Fruit fly (Drosophila melanogaster) whole organism, embryonic: ENCODE measurements around the gene Mkk4.

Experiments used
- Bdp1 ChIP-seq: fragments of 200-800 bp; sonication (Bioruptor generic); optimal IDR thresholded peaks from 3 replicates; lab custom pipeline; 2016; ENCODE audit warnings: missing biosample characterization, missing genetic modification characterization
- CG10274 ChIP-seq: fragments of 200-800 bp; sonication (Bioruptor generic); optimal IDR thresholded peaks from 3 replicates; lab custom pipeline; 2017; ENCODE audit warnings: missing biosample characterization, mild to moderate bottlenecking, missing genetic modification characterization
- CG10543 ChIP-seq: fragments of 200-800 bp; sonication (Bioruptor generic); optimal IDR thresholded peaks from 3 replicates; lab custom pipeline; 2017; ENCODE audit warnings: missing biosample characterization, mild to moderate bottlenecking, missing genetic modification characterization, moderate library complexity
- CG10959 ChIP-seq: fragments of 200-800 bp; sonication (Bioruptor generic); IDR thresholded peaks from 2 replicates; pipeline ENCODE4 v1.3.6; 2022; ENCODE audit warnings: missing biosample characterization, missing genetic modification characterization
- CG11560 ChIP-seq: fragments of 200-800 bp; sonication (Bioruptor generic); IDR thresholded peaks from 3 replicates; pipeline ENCODE4 v1.3.6; 2022; ENCODE audit warnings: missing biosample characterization, missing genetic modification characterization
- CG16815 ChIP-seq: fragments of 200-800 bp; sonication (Bioruptor generic); optimal IDR thresholded peaks from 3 replicates; lab custom pipeline; 2017; ENCODE audit warnings: missing biosample characterization, mild to moderate bottlenecking, missing genetic modification characterization
- CG17361 ChIP-seq: fragments of 200-800 bp; sonication (Bioruptor generic); IDR thresholded peaks from 3 replicates; pipeline ENCODE4 v1.3.6; 2022; ENCODE audit warnings: missing biosample characterization, missing genetic modification characterization
- CG17612 ChIP-seq: fragments of 200-800 bp; sonication (Bioruptor generic); IDR thresholded peaks from 2 replicates; pipeline ENCODE4 v1.3.6; 2022; ENCODE audit warnings: missing biosample characterization, missing genetic modification characterization
- CG1792 ChIP-seq: fragments of 200-800 bp; sonication (Bioruptor generic); optimal IDR thresholded peaks from 2 replicates; lab custom pipeline; 2016; ENCODE audit warnings: missing biosample characterization, missing genetic modification characterization
- CG2120 ChIP-seq: fragments of 200-800 bp; sonication (Bioruptor generic); optimal IDR thresholded peaks from 3 replicates; lab custom pipeline; 2016; ENCODE audit warnings: missing biosample characterization, missing genetic modification characterization
- CG2199 ChIP-seq: fragments of 200-800 bp; sonication (Bioruptor generic); IDR thresholded peaks from 3 replicates; pipeline ENCODE4 v1.3.6; 2022; ENCODE audit warnings: missing biosample characterization, missing genetic modification characterization
- CG34422 ChIP-seq: fragments of 200-800 bp; sonication (Bioruptor generic); IDR thresholded peaks from 3 replicates; pipeline ENCODE4 v1.3.6; 2022; ENCODE audit warnings: missing biosample characterization, missing genetic modification characterization
- CG7372 ChIP-seq: fragments of 200-800 bp; sonication (Bioruptor generic); IDR thresholded peaks from 2 replicates; pipeline ENCODE4 v1.3.6; 2022; ENCODE audit warnings: missing biosample characterization, missing genetic modification characterization
- CG7786 ChIP-seq: fragments of 200-800 bp; sonication (Bioruptor generic); optimal IDR thresholded peaks from 2 replicates; lab custom pipeline; 2016; ENCODE audit warnings: missing biosample characterization, missing genetic modification characterization
- CG9817 ChIP-seq: fragments of 200-800 bp; sonication (Bioruptor generic); optimal IDR thresholded peaks from 2 replicates; lab custom pipeline; 2018; ENCODE audit warnings: missing biosample characterization, mild to moderate bottlenecking, missing genetic modification characterization, moderate library complexity
- D19A ChIP-seq: fragments of 200-800 bp; optimal IDR thresholded peaks from 3 replicates; lab custom pipeline; 2019; ENCODE audit warnings: missing biosample characterization, mild to moderate bottlenecking, missing genetic modification characterization, moderate library complexity
- Doc3 ChIP-seq: fragments of 200-800 bp; sonication (Bioruptor generic); IDR thresholded peaks from 3 replicates; pipeline ENCODE4 v1.3.6; 2022; ENCODE audit warnings: missing biosample characterization, missing genetic modification characterization; ENCODE audit not compliant: partially characterized antibody
- E2f1 ChIP-seq: fragments of 200-800 bp; sonication (Bioruptor generic); IDR thresholded peaks from 2 replicates; pipeline ENCODE4 v1.3.6; 2022; ENCODE audit warnings: missing biosample characterization, missing genetic modification characterization
- Gsc ChIP-seq: fragments of 200-800 bp; sonication (Bioruptor generic); IDR thresholded peaks from 2 replicates; pipeline ENCODE4 v1.3.6; 2022; ENCODE audit warnings: missing biosample characterization, missing genetic modification characterization
- H2.0 ChIP-seq: fragments of 200-800 bp; sonication (Bioruptor generic); IDR thresholded peaks from 2 replicates; pipeline ENCODE4 v1.3.6; 2022; ENCODE audit warnings: missing biosample characterization, missing genetic modification characterization
- HLH4C ChIP-seq: fragments of 200-800 bp; sonication (Bioruptor generic); IDR thresholded peaks from 3 replicates; pipeline ENCODE4 v1.3.6; 2022; ENCODE audit warnings: missing biosample characterization, missing genetic modification characterization; ENCODE audit not compliant: partially characterized antibody
- Pdp1 ChIP-seq, 2 experiments: fragments of 200-800 bp; sonication (Bioruptor generic); optimal IDR thresholded peaks; 3 replicates each; lab custom pipeline; 2016; ENCODE audit warnings: missing biosample characterization in 2 of 2, missing genetic modification characterization in 2 of 2, mild to moderate bottlenecking in 1 of 2, moderate library complexity in 1 of 2
- Ravus ChIP-seq: fragments of 200-800 bp; sonication (Bioruptor generic); IDR thresholded peaks from 2 replicates; pipeline ENCODE4 v1.3.6; 2022; ENCODE audit warnings: missing biosample characterization, missing genetic modification characterization
- TFAM ChIP-seq: fragments of 200-800 bp; sonication (Bioruptor generic); optimal IDR thresholded peaks from 2 replicates; lab custom pipeline; 2017; ENCODE audit warnings: missing biosample characterization, missing genetic modification characterization, inconsistent platforms
- ac ChIP-seq: fragments of 200-800 bp; sonication (Bioruptor generic); optimal IDR thresholded peaks from 3 replicates; lab custom pipeline; 2017; ENCODE audit warnings: missing biosample characterization, mild to moderate bottlenecking, missing genetic modification characterization
- amos ChIP-seq: fragments of 200-800 bp; sonication (Bioruptor generic); IDR thresholded peaks from 2 replicates; pipeline ENCODE4 v1.3.6; 2022; ENCODE audit warnings: missing biosample characterization, missing genetic modification characterization; ENCODE audit not compliant: partially characterized antibody
- az2 ChIP-seq: fragments of 200-800 bp; sonication (Bioruptor generic); optimal IDR thresholded peaks from 3 replicates; lab custom pipeline; 2016; ENCODE audit warnings: missing biosample characterization, missing genetic modification characterization
- br ChIP-seq: fragments of >200 bp; optimal IDR thresholded peaks from 2 replicates; lab custom pipeline; 2017
- btn ChIP-seq: fragments of 200-800 bp; sonication (Bioruptor generic); optimal IDR thresholded peaks from 2 replicates; lab custom pipeline; 2016; ENCODE audit warnings: missing biosample characterization, missing genetic modification characterization
- cg ChIP-seq: fragments of 200-800 bp; sonication (Bioruptor generic); optimal IDR thresholded peaks from 3 replicates; lab custom pipeline; 2019; ENCODE audit warnings: missing biosample characterization, mild to moderate bottlenecking, missing genetic modification characterization, moderate library complexity
- crc ChIP-seq: fragments of 200-800 bp; sonication (Bioruptor generic); optimal IDR thresholded peaks from 2 replicates; lab custom pipeline; 2016; ENCODE audit warnings: missing biosample characterization, missing genetic modification characterization
- crol ChIP-seq: fragments of 200-800 bp; sonication (Bioruptor generic); IDR thresholded peaks from 2 replicates; pipeline ENCODE4 v1.3.6; 2022; ENCODE audit warnings: missing biosample characterization, missing genetic modification characterization
- ems ChIP-seq: fragments of 200-800 bp; sonication (Bioruptor generic); optimal IDR thresholded peaks from 3 replicates; lab custom pipeline; 2016; ENCODE audit warnings: missing biosample characterization, missing genetic modification characterization
- eyg ChIP-seq: fragments of 200-800 bp; sonication (Bioruptor generic); optimal IDR thresholded peaks from 3 replicates; lab custom pipeline; 2016; ENCODE audit warnings: missing biosample characterization, missing genetic modification characterization
- fd102C ChIP-seq: fragments of 200-800 bp; sonication (Bioruptor generic); optimal IDR thresholded peaks from 2 replicates; lab custom pipeline; 2018; ENCODE audit warnings: missing biosample characterization, mild to moderate bottlenecking, missing genetic modification characterization, moderate library complexity
- hth ChIP-seq: fragments of >200 bp; optimal IDR thresholded peaks from 2 replicates; lab custom pipeline; 2017; ENCODE audit warnings: inconsistent platforms
- lbe ChIP-seq: fragments of 200-800 bp; sonication (Bioruptor generic); optimal IDR thresholded peaks from 2 replicates; lab custom pipeline; 2016; ENCODE audit warnings: missing biosample characterization, mild to moderate bottlenecking, missing genetic modification characterization
- maf-S ChIP-seq: fragments of 200-800 bp; sonication (Bioruptor generic); optimal IDR thresholded peaks from 2 replicates; lab custom pipeline; 2016; ENCODE audit warnings: missing biosample characterization, missing genetic modification characterization
- mam ChIP-seq: fragments of 200-800 bp; sonication (Bioruptor generic); optimal IDR thresholded peaks from 3 replicates; lab custom pipeline; 2016; ENCODE audit warnings: missing biosample characterization, missing genetic modification characterization
- mld ChIP-seq: fragments of 200-800 bp; sonication (Bioruptor generic); IDR thresholded peaks from 3 replicates; pipeline ENCODE4 v1.3.6; 2022; ENCODE audit warnings: missing biosample characterization, missing genetic modification characterization; ENCODE audit not compliant: partially characterized antibody
- nau ChIP-seq: fragments of 200-800 bp; sonication (Bioruptor generic); optimal IDR thresholded peaks from 3 replicates; lab custom pipeline; 2017; ENCODE audit warnings: missing biosample characterization, mild to moderate bottlenecking, missing genetic modification characterization, missing genetic modification reagents
- nmo ChIP-seq: fragments of 200-800 bp; sonication (Bioruptor generic); optimal IDR thresholded peaks from 2 replicates; lab custom pipeline; 2018; ENCODE audit warnings: missing biosample characterization, mild to moderate bottlenecking, missing genetic modification characterization, moderate library complexity
- otp ChIP-seq: fragments of 200-800 bp; sonication (Bioruptor generic); IDR thresholded peaks from 3 replicates; pipeline ENCODE4, ENCODE4 v1.3.6; 2022; ENCODE audit warnings: missing biosample characterization, missing genetic modification characterization
- rib ChIP-seq: fragments of 200-800 bp; sonication (Bioruptor generic); IDR thresholded peaks from 2 replicates; pipeline ENCODE4 v1.3.6; 2022; ENCODE audit warnings: missing biosample characterization, missing genetic modification characterization
- sima ChIP-seq: fragments of 200-800 bp; sonication (Bioruptor generic); optimal IDR thresholded peaks from 2 replicates; lab custom pipeline; 2016; ENCODE audit warnings: missing biosample characterization, missing genetic modification characterization
- sqz ChIP-seq: fragments of 200-800 bp; sonication (Bioruptor generic); optimal IDR thresholded peaks from 3 replicates; lab custom pipeline; 2018; ENCODE audit warnings: missing biosample characterization, mild to moderate bottlenecking, missing genetic modification characterization
- tap ChIP-seq: fragments of 200-800 bp; optimal IDR thresholded peaks from 3 replicates; lab custom pipeline; 2019; ENCODE audit warnings: missing biosample characterization, mild to moderate bottlenecking, missing genetic modification characterization, moderate library complexity
- tin ChIP-seq: fragments of 200-800 bp; sonication (Bioruptor generic); optimal IDR thresholded peaks from 3 replicates; lab custom pipeline; 2016; ENCODE audit warnings: missing biosample characterization, missing genetic modification characterization
- ttk ChIP-seq: fragments of 200-800 bp; sonication (Bioruptor generic); IDR thresholded peaks from 2 replicates; pipeline ENCODE4 v2.1.2; 2022; ENCODE audit warnings: missing biosample characterization, missing genetic modification characterization
- vvl ChIP-seq: fragments of 200-800 bp; sonication (Bioruptor generic); IDR thresholded peaks from 2 replicates; pipeline ENCODE4 v1.3.6; 2022; ENCODE audit warnings: missing biosample characterization, missing genetic modification characterization
- zfh2 ChIP-seq: fragments of 200-800 bp; sonication (Bioruptor generic); optimal IDR thresholded peaks from 2 replicates; lab custom pipeline; 2016; ENCODE audit warnings: missing biosample characterization, missing genetic modification characterization

Gene Mkk4

dm6 chr3R:8659200-8659897, 8.8 kb upstream of the Mkk4 start (continued):
- TF ChIP-seq H2.0 (no peak), CG11560 (tag; lab: Robert Waterston, UW) (no peak), CG7786 (GFP tag; lab: Kevin White, UChicago) (peak; percentile 34), eyg (no peak), cg (peak; percentile 96), D19A (peak; percentile 66), CG10274 (peak; percentile 17), Bdp1 (no peak), br (lab: Kevin White, UChicago) (no peak), ems (peak; percentile 29), crc (GFP tag; lab: Kevin White, UChicago) (peak; percentile 22), CG17612 (GFP tag; lab: Robert Waterston, UW) (peak; percentile 53; the same call in 1 of the 2 replicates), az2 (GFP tag; lab: Kevin White, UChicago) (peak; percentile 44), amos (GFP tag; lab: Robert Waterston, UW) (peak; percentile 21; the same call in 1 of the 2 replicates), CG9817 (tag; lab: Kevin White, UChicago) (peak; percentile 67), Doc3 (no peak), CG10543 (GFP tag; lab: Kevin White, UChicago) (peak; percentile 79), rib (GFP tag; lab: Robert Waterston, UW) (peak; percentile 74), TFAM (no peak), CG34422 (GFP tag; lab: Robert Waterston, UW) (peak; percentile 73; the same call in 2 of the 3 replicates), E2f1 (GFP tag; lab: Robert Waterston, UW) (no peak), HLH4C (no peak), nmo (GFP tag; lab: Kevin White, UChicago) (peak; percentile 45), CG1792 (GFP tag; lab: Kevin White, UChicago) (no peak), ac (GFP tag; lab: Kevin White, UChicago) (no peak), zfh2 (GFP tag; lab: Kevin White, UChicago) (peak; percentile 33), sima (GFP tag; lab: Kevin White, UChicago) (no peak), Gsc (GFP tag; lab: Robert Waterston, UW) (no peak), CG10959 (GFP tag; lab: Robert Waterston, UW) (no peak), vvl (peak; percentile 73), mld (GFP tag; lab: Robert Waterston, UW) (no peak), fd102C (no peak), ttk (peak; percentile 28; the same call in 1 of the 2 replicates), lbe (GFP tag; lab: Kevin White, UChicago) (peak; percentile 6), maf-S (GFP tag; lab: Kevin White, UChicago) (peak; percentile 32), CG7372 (GFP tag; lab: Robert Waterston, UW) (0 out of 2 replicates have a peak, but pooled peaks have one; percentile 27), CG2199 (GFP tag; lab: Robert Waterston, UW) (peak; percentile 94), CG16815 (GFP tag; lab: Kevin White, UChicago) (no peak), Pdp1 (GFP tag; optimal IDR thresholded peaks at IDR 0.05; lab: Kevin White, UChicago) (peak; percentile 64 to 93), CG2120 (GFP tag; lab: Kevin White, UChicago) (peak; percentile 74), CG17361 (GFP tag; lab: Robert Waterston, UW) (peak; percentile 72; the same call in 1 of the 3 replicates), btn (GFP tag; lab: Kevin White, UChicago) (no peak), mam (GFP tag; lab: Kevin White, UChicago) (peak; percentile 55), sqz (GFP tag; lab: Kevin White, UChicago) (peak; percentile 78), tap (tag; lab: Kevin White, UChicago) (peak; percentile 24), hth (lab: Kevin White, UChicago) (no peak), nau (GFP tag; lab: Kevin White, UChicago) (no peak), otp (GFP tag; lab: Robert Waterston, UW) (peak; percentile 37; the same call in 1 of the 3 replicates), tin (GFP tag; lab: Kevin White, UChicago) (peak; percentile 16), Ravus (no peak), crol (no peak)
